Fruit fly (Drosophila melanogaster): ENCODE results near the gene CG5280.
A peak's percentile ranks its signal among the peaks of the same experiment; 100 is the strongest.

The CG5280 gene

dm6 chr3L:8997686-8998239 lies 7.7 kb upstream of the CG5280 start, which contains the start of the genes smg and CG5087 (continued):
- TF ChIP-seq odd (GFP tag; optimal IDR thresholded peaks at IDR 0.05) (no peak), nom (GFP tag; optimal IDR thresholded peaks at IDR 0.05) (peak; percentile 0), CG12071 (GFP tag; optimal IDR thresholded peaks at IDR 0.05) (no peak), CG1529 (GFP tag; optimal IDR thresholded peaks at IDR 0.05) (no peak), TFAM (GFP tag; optimal IDR thresholded peaks at IDR 0.05) (no peak), Hey (tag; optimal IDR thresholded peaks at IDR 0.05) (no peak), crol (GFP tag; IDR thresholded peaks at IDR 0.05) (no peak), schlank (tag; optimal IDR thresholded peaks at IDR 0.05) (no peak), CG2875 (GFP tag; optimal IDR thresholded peaks at IDR 0.05) (no peak), bigmax (GFP tag; optimal IDR thresholded peaks at IDR 0.05) (no peak), lbe (GFP tag; optimal IDR thresholded peaks at IDR 0.05) (peak; percentile 32), CG12219 (GFP tag; optimal IDR thresholded peaks at IDR 0.05) (no peak), usp (GFP tag; optimal IDR thresholded peaks at IDR 0.05) (no peak), HLH3B (GFP tag; IDR thresholded peaks at IDR 0.05) (no peak), chm (GFP tag; IDR thresholded peaks at IDR 0.05) (0 out of 2 replicates have a peak, but pooled peaks have one; percentile 24), CG16863 (GFP tag; optimal IDR thresholded peaks at IDR 0.05) (peak; percentile 40), CG12391 (tag; optimal IDR thresholded peaks at IDR 0.05) (peak; percentile 56), en (GFP tag; optimal IDR thresholded peaks at IDR 0.05) (no peak), rib (GFP tag; IDR thresholded peaks at IDR 0.05) (no peak), CG1233 (GFP tag; optimal IDR thresholded peaks at IDR 0.05) (no peak), btn (GFP tag; optimal IDR thresholded peaks at IDR 0.05) (no peak), YL-1 (GFP tag; optimal IDR thresholded peaks at IDR 0.05) (peak; percentile 78), CG33213 (GFP tag; optimal IDR thresholded peaks at IDR 0.05) (peak; percentile 93), CG9932 (GFP tag; IDR thresholded peaks at IDR 0.05) (peak; percentile 80), ERR (GFP tag; optimal IDR thresholded peaks at IDR 0.05) (peak; percentile 51), grau (tag; optimal IDR thresholded peaks at IDR 0.05) (peak; percentile 23), Atf-2 (GFP tag; optimal IDR thresholded peaks at IDR 0.05) (peak; percentile 18), abd-A (tag; optimal IDR thresholded peaks at IDR 0.05) (peak; percentile 96), ase (GFP tag; IDR thresholded peaks at IDR 0.05) (no peak), dysf (GFP tag; IDR thresholded peaks at IDR 0.05) (no peak), prd (optimal IDR thresholded peaks at IDR 0.05) (no peak), prd (GFP tag; IDR thresholded peaks at IDR 0.05) (peak; percentile 43; the same call in 2 of the 3 replicates), CG6791 (GFP tag; IDR thresholded peaks at IDR 0.05; ENCODE audit: partially characterized antibody) (peak; percentile 85), NK7.1 (GFP tag; optimal IDR thresholded peaks at IDR 0.05) (no peak), CG11398 (GFP tag; optimal IDR thresholded peaks at IDR 0.05) (peak; percentile 56), stwl (tag; optimal IDR thresholded peaks at IDR 0.05) (peak; percentile 85), bbx (GFP tag; IDR thresholded peaks at IDR 0.05; ENCODE audit: partially characterized antibody) (peak; percentile 71), lov (optimal IDR thresholded peaks at IDR 0.05) (no peak), lov (GFP tag; IDR thresholded peaks at IDR 0.05) (no peak), caup (GFP tag; optimal IDR thresholded peaks at IDR 0.05; ENCODE audit: severe bottlenecking) (no peak), CG3407 (GFP tag; optimal IDR thresholded peaks at IDR 0.05) (no peak), scrt (GFP tag; optimal IDR thresholded peaks at IDR 0.05) (no peak), CG16815 (GFP tag; optimal IDR thresholded peaks at IDR 0.05) (no peak), pho (GFP tag; optimal IDR thresholded peaks at IDR 0.05) (peak; percentile 48), aop (GFP tag; IDR thresholded peaks at IDR 0.05) (no peak), CG8944 (GFP tag; optimal IDR thresholded peaks at IDR 0.05) (peak; percentile 45), CG17186 (GFP tag; optimal IDR thresholded peaks at IDR 0.05) (peak; percentile 84), dpn (GFP tag; optimal IDR thresholded peaks at IDR 0.05) (peak; percentile 49 to 73), CG2202 (tag; optimal IDR thresholded peaks at IDR 0.05) (no peak), ara (GFP tag; IDR thresholded peaks at IDR 0.05) (no peak), CG13123 (GFP tag; optimal IDR thresholded peaks at IDR 0.05) (peak; percentile 1), Dad (GFP tag; optimal IDR thresholded peaks at IDR 0.05) (peak; percentile 72)
